Worm (Caenorhabditis elegans) whole organism, mixed stage, embryonic: ENCODE measurements around the gene C06E1.1.

ENCODE experiments used
- M03D4.4 ChIP-seq: sonication (generic microtip); optimal IDR thresholded peaks from 2 replicates; lab custom pipeline; 2017; ENCODE audit warnings: mild to moderate bottlenecking, missing genetic modification characterization, missing compliant biosample characterization
- ceh-83 ChIP-seq: fragments of 200-800 bp; sonication (Bioruptor generic); optimal IDR thresholded peaks from 2 replicates; lab custom pipeline; 2018; ENCODE audit warnings: mild to moderate bottlenecking, missing genetic modification characterization, missing compliant biosample characterization
- elt-1 ChIP-seq: sonication (generic microtip); optimal IDR thresholded peaks from 2 replicates; lab custom pipeline; 2017; ENCODE audit warnings: missing genetic modification characterization, mild to moderate bottlenecking, missing compliant biosample characterization, antibody characterized with exemption, moderate library complexity, borderline replicate concordance; ENCODE audit not compliant: insufficient read depth
- flh-1 ChIP-seq: fragments of 200-800 bp; sonication (Bioruptor generic); optimal IDR thresholded peaks from 2 replicates; lab custom pipeline; 2018; ENCODE audit warnings: mild to moderate bottlenecking, missing genetic modification characterization, moderate library complexity, missing compliant biosample characterization
- lin-13 ChIP-seq: fragments of 150-350 bp; optimal IDR thresholded peaks from 2 replicates; lab custom pipeline; 2014; ENCODE audit warnings: missing biosample characterization, missing genetic modification characterization
- lsy-2 ChIP-seq: fragments of 150-350 bp; optimal IDR thresholded peaks from 2 replicates; lab custom pipeline; 2014; ENCODE audit warnings: missing biosample characterization, missing genetic modification characterization
- nhr-12 ChIP-seq: fragments of 150-350 bp; optimal IDR thresholded peaks from 2 replicates; lab custom pipeline; 2014; ENCODE audit warnings: missing biosample characterization, missing genetic modification characterization
- nhr-237 ChIP-seq: fragments of 150-350 bp; optimal IDR thresholded peaks from 2 replicates; lab custom pipeline; 2014; ENCODE audit warnings: missing biosample characterization, missing genetic modification characterization
- nhr-28 ChIP-seq: fragments of 150-350 bp; optimal IDR thresholded peaks from 2 replicates; lab custom pipeline; 2014; ENCODE audit warnings: missing biosample characterization, missing genetic modification characterization
- nhr-76 ChIP-seq: sonication (generic microtip); optimal IDR thresholded peaks from 2 replicates; lab custom pipeline; 2017; ENCODE audit warnings: missing biosample characterization, missing genetic modification characterization
- snpc-4 ChIP-seq: fragments of 150-350 bp; optimal IDR thresholded peaks from 2 replicates; lab custom pipeline; 2014; ENCODE audit warnings: missing biosample characterization, missing genetic modification characterization
- unc-39 ChIP-seq: fragments of 150-350 bp; optimal IDR thresholded peaks from 2 replicates; lab custom pipeline; 2014; ENCODE audit warnings: missing biosample characterization, missing genetic modification characterization
- ztf-11 ChIP-seq: fragments of 150-350 bp; optimal IDR thresholded peaks from 2 replicates; lab custom pipeline; 2014; ENCODE audit warnings: missing biosample characterization, missing genetic modification characterization

DNA sequence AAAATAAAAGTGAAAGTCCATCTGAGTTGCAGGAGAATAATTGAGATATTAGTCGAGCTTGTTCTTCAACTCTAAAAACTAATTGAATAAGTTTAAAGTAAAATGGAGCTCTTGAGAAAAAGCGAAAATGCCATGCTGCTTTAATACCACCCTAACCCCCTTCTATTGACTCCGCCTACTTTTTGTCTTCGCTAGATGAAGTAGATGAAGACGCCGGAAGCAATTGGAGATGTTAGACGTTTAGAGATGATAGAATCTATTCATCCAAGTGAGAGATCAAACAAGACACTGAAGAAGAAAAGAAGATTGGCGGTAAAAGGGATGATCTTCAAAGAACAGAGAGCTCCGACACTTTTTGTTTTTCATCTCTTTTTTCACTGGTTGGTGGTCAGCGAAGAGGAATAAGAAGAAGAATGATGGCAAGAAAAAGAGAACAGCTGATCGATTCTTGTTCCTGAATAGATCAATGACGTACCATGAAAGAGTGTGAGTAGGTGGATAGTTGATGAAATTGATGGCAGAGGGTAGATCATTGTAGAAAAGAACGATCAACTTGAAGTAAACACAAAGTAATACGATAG lies 48.9 kb downstream of the C06E1.1 start:
- TF ChIP-seq flh-1 = no peak
- TF ChIP-seq unc-39 (tag; lab: Kevin White, UChicago) = no peak
- no peak for TF ChIP-seq snpc-4 (tag; lab: Kevin White, UChicago)
- TF ChIP-seq nhr-28 (tag; lab: Kevin White, UChicago) = no peak
- no peak for TF ChIP-seq nhr-237
- no peak for TF ChIP-seq lsy-2
- TF ChIP-seq elt-1 (tag; lab: Kevin White, UChicago) = no peak
- no peak for TF ChIP-seq ztf-11
- TF ChIP-seq lin-13 = no peak
- no peak for TF ChIP-seq nhr-12 (tag; lab: Kevin White, UChicago)
- no peak for TF ChIP-seq M03D4.4 (tag; lab: Kevin White, UChicago)
- TF ChIP-seq nhr-76 (tag; lab: Kevin White, UChicago) = no peak
- no peak for TF ChIP-seq ceh-83
